Worm (Caenorhabditis elegans) whole organism, L3 larva: Measurements from ENCODE around the gene C05C9.3.

Experiments
- R02D3.7 ChIP-seq: fragments of 150-350 bp; optimal IDR thresholded peaks from 2 replicates; lab custom pipeline; 2014; ENCODE audit warnings: missing biosample characterization, missing genetic modification characterization
- aly-2 ChIP-seq: fragments of 150-350 bp; optimal IDR thresholded peaks from 2 replicates; lab custom pipeline; 2014; ENCODE audit warnings: missing biosample characterization, missing genetic modification characterization
- ceh-16 ChIP-seq: sonication (generic microtip); optimal IDR thresholded peaks from 2 replicates; lab custom pipeline; 2017; ENCODE audit warnings: missing biosample characterization, missing genetic modification characterization
- ceh-28 ChIP-seq: fragments of 150-350 bp; optimal IDR thresholded peaks from 2 replicates; lab custom pipeline; 2014; ENCODE audit warnings: missing biosample characterization, missing genetic modification reagents, missing genetic modification characterization
- ceh-82 ChIP-seq: fragments of 150-350 bp; optimal IDR thresholded peaks from 2 replicates; lab custom pipeline; 2014; ENCODE audit warnings: missing biosample characterization, missing genetic modification characterization
- ceh-9 ChIP-seq: sonication (generic microtip); optimal IDR thresholded peaks from 2 replicates; lab custom pipeline; 2018; ENCODE audit warnings: missing biosample characterization, missing genetic modification characterization
- daf-12 ChIP-seq: fragments of 150-350 bp; optimal IDR thresholded peaks from 2 replicates; lab custom pipeline; 2014; ENCODE audit warnings: missing biosample characterization, missing genetic modification reagents, missing genetic modification characterization
- egl-5 ChIP-seq: fragments of 150-350 bp; optimal IDR thresholded peaks from 2 replicates; lab custom pipeline; 2017; ENCODE audit warnings: missing biosample characterization, missing genetic modification reagents, missing genetic modification characterization, inconsistent platforms
- elt-2 ChIP-seq: sonication (generic microtip); optimal IDR thresholded peaks from 2 replicates; lab custom pipeline; 2016; ENCODE audit warnings: missing genetic modification reagents, mild to moderate bottlenecking, missing genetic modification characterization, missing compliant biosample characterization
- elt-3 ChIP-seq, 3 experiments: fragments of 150-350 bp in 1 of 3; sonication (generic microtip) in 2 of 3; optimal IDR thresholded peaks; 2 replicates in 2 of 3; 4 replicates in 1 of 3; lab custom pipeline; 2014 to 2017; ENCODE audit warnings: missing biosample characterization in 3 of 3, missing genetic modification characterization in 3 of 3
- eor-1 ChIP-seq, 2 experiments: fragments of 150-350 bp; optimal IDR thresholded peaks; 2 replicates each; lab custom pipeline; 2014 to 2018; ENCODE audit warnings: missing biosample characterization in 2 of 2, missing genetic modification characterization in 2 of 2
- fkh-10 ChIP-seq: sonication (generic microtip); optimal IDR thresholded peaks from 2 replicates; lab custom pipeline; 2017; ENCODE audit warnings: missing biosample characterization, missing genetic modification reagents, missing genetic modification characterization
- fos-1 ChIP-seq: fragments of 150-350 bp; optimal IDR thresholded peaks from 2 replicates; lab custom pipeline; 2014; ENCODE audit warnings: missing biosample characterization, missing genetic modification characterization
- jun-1 ChIP-seq: fragments of 150-350 bp; optimal IDR thresholded peaks from 2 replicates; lab custom pipeline; 2014; ENCODE audit warnings: missing biosample characterization, missing genetic modification reagents, missing genetic modification characterization
- lin-15B ChIP-seq: fragments of 150-350 bp; optimal IDR thresholded peaks from 2 replicates; lab custom pipeline; 2014; ENCODE audit warnings: missing biosample characterization, missing genetic modification characterization
- lin-39 ChIP-seq: fragments of 150-350 bp; optimal IDR thresholded peaks from 2 replicates; lab custom pipeline; 2018; ENCODE audit warnings: missing biosample characterization, missing genetic modification reagents, missing genetic modification characterization
- lsy-12 ChIP-seq: sonication (generic microtip); optimal IDR thresholded peaks from 2 replicates; lab custom pipeline; 2016; ENCODE audit warnings: mild to moderate bottlenecking, missing genetic modification characterization, missing compliant biosample characterization
- mml-1 ChIP-seq: fragments of 150-350 bp; sonication (generic microtip); optimal IDR thresholded peaks from 3 replicates; lab custom pipeline; 2014; ENCODE audit warnings: missing biosample characterization, missing genetic modification characterization
- nfya-1 ChIP-seq: sonication (generic microtip); optimal IDR thresholded peaks from 2 replicates; lab custom pipeline; 2017; ENCODE audit warnings: missing genetic modification characterization, mild to moderate bottlenecking, missing compliant biosample characterization, antibody characterized with exemption, moderate library complexity; ENCODE audit not compliant: insufficient read depth
- nhr-237 ChIP-seq: fragments of 150-350 bp; optimal IDR thresholded peaks from 2 replicates; lab custom pipeline; 2014; ENCODE audit warnings: missing biosample characterization, missing genetic modification characterization
- nhr-25 ChIP-seq: sonication (generic microtip); optimal IDR thresholded peaks from 2 replicates; lab custom pipeline; 2017; ENCODE audit warnings: missing biosample characterization, missing genetic modification characterization
- nhr-43 ChIP-seq: sonication (generic microtip); optimal IDR thresholded peaks from 2 replicates; lab custom pipeline; 2016; ENCODE audit warnings: mild to moderate bottlenecking, missing genetic modification characterization, missing compliant biosample characterization; ENCODE audit not compliant: poor library complexity, severe bottlenecking
- nhr-67 ChIP-seq: fragments of 150-350 bp; optimal IDR thresholded peaks from 2 replicates; lab custom pipeline; 2014; ENCODE audit warnings: missing biosample characterization, missing genetic modification characterization
- nhr-76 ChIP-seq: fragments of 150-350 bp; sonication (generic microtip); optimal IDR thresholded peaks from 5 replicates; lab custom pipeline; 2014; ENCODE audit warnings: missing biosample characterization, missing genetic modification characterization
- pha-4 ChIP-seq: fragments of 150-350 bp; optimal IDR thresholded peaks from 2 replicates; lab custom pipeline; 2014; ENCODE audit warnings: missing biosample characterization, missing genetic modification reagents, missing genetic modification characterization
- pqm-1 ChIP-seq: fragments of 150-350 bp; optimal IDR thresholded peaks from 2 replicates; lab custom pipeline; 2017; ENCODE audit warnings: missing biosample characterization, missing genetic modification characterization, inconsistent platforms
- sea-2 ChIP-seq: fragments of 150-350 bp; sonication (generic microtip); optimal IDR thresholded peaks from 4 replicates; lab custom pipeline; 2014; ENCODE audit warnings: missing biosample characterization, missing genetic modification reagents, missing genetic modification characterization
- skn-1 ChIP-seq: fragments of 150-350 bp; optimal IDR thresholded peaks from 2 replicates; lab custom pipeline; 2014; ENCODE audit warnings: missing biosample characterization, missing genetic modification characterization
- snpc-4 ChIP-seq: fragments of 150-350 bp; optimal IDR thresholded peaks from 2 replicates; lab custom pipeline; 2014; ENCODE audit warnings: missing biosample characterization, missing genetic modification characterization
- unc-39 ChIP-seq: sonication (generic microtip); optimal IDR thresholded peaks from 4 replicates; lab custom pipeline; 2017; ENCODE audit warnings: missing biosample characterization, missing genetic modification characterization
- unc-62 ChIP-seq: fragments of 150-350 bp; sonication (generic microtip); optimal IDR thresholded peaks from 4 replicates; lab custom pipeline; 2014; ENCODE audit warnings: missing biosample characterization, missing genetic modification reagents, missing genetic modification characterization
- zag-1 ChIP-seq: fragments of 150-350 bp; optimal IDR thresholded peaks from 2 replicates; lab custom pipeline; 2014; ENCODE audit warnings: missing biosample characterization, missing genetic modification characterization
- ztf-11 ChIP-seq: fragments of 150-350 bp; optimal IDR thresholded peaks from 2 replicates; lab custom pipeline; 2014; ENCODE audit warnings: missing biosample characterization, missing genetic modification characterization
- ztf-4 ChIP-seq: fragments of 150-350 bp; optimal IDR thresholded peaks from 2 replicates; lab custom pipeline; 2014; ENCODE audit warnings: missing biosample characterization, missing genetic modification characterization

Gene C05C9.3

DNA sequence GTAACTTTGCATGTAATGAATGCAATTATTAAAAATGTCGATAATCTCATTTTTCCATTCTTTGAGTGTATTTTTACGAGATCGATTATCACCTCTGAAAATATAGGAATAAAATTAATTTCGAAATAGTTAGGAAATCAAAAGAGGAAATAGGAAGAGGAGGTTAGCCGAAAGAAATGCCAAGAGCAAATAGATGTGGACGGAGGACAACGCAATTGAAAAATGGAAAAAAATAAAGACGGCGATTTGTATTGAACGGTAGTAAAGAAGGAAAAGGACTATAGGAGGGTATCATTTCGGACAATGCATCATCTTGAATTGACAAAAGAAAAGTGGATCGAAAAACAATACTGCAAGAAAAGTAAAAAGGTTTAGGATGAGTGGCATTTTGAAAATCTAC is 36.9 kb upstream of the C05C9.3 start, which contains the start of gene F13D2.1:
F13D2.1 (minus strand) TSS at position 101 of the 400 bp plus-strand sequence.
- TF ChIP-seq unc-62 (GFP tag; lab: Kevin White, UChicago): no peak
- TF ChIP-seq pha-4 (tag; lab: Kevin White, UChicago): no peak
- no peak for TF ChIP-seq lin-39
- TF ChIP-seq nhr-237 (tag; lab: Kevin White, UChicago): no peak
- TF ChIP-seq nhr-67: no peak
- TF ChIP-seq lin-15B (tag; lab: Kevin White, UChicago): no peak
- no peak for TF ChIP-seq eor-1 (tag; optimal IDR thresholded peaks at IDR 0.05; lab: Kevin White, UChicago)
- no peak for TF ChIP-seq sea-2 (GFP tag; lab: Kevin White, UChicago)
- TF ChIP-seq mml-1 (tag; lab: Kevin White, UChicago): no peak
- TF ChIP-seq ceh-82 (tag; lab: Kevin White, UChicago): no peak
- TF ChIP-seq snpc-4 (tag; lab: Kevin White, UChicago): no peak
- TF ChIP-seq nhr-25 (tag; lab: Kevin White, UChicago): no peak
- TF ChIP-seq, all 47 proteins: peak for 0

DNA sequence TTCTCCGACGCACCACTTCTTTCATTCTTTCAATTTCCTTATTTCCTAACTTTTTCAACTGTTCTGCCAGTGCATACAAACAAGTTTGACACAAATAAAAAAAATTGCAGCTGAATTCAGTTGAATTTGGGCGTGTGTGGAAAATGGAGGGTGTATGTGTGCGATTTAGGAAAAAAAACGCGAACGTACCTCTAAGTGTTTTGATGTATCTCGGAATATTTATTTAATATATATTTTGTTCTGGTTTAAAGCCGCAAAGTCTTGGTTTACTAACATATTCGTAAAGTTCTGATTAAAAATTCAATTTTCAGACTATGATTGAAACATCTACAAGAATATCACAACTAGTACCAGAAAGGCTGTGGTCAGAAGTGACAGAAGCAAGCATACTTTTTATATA is 32.9 kb upstream of the C05C9.3 start, which contains the start of gene gnrr-7:
gnrr-7 (plus strand) TSS at position 301 of the 400 bp plus-strand sequence.
- TF ChIP-seq unc-39 (tag; lab: Kevin White, UChicago): no peak
- TF ChIP-seq ceh-16 (tag; lab: Kevin White, UChicago): no peak
- TF ChIP-seq nfya-1 (tag; lab: Kevin White, UChicago): no peak
- TF ChIP-seq ztf-11 (tag; lab: Kevin White, UChicago): no peak
- TF ChIP-seq ceh-28 (tag; lab: Kevin White, UChicago): no peak
- TF ChIP-seq fkh-10: no peak
- TF ChIP-seq lin-15B (tag; lab: Kevin White, UChicago): no peak
- TF ChIP-seq nhr-25 (tag; lab: Kevin White, UChicago): no peak
- no peak for TF ChIP-seq fos-1
- TF ChIP-seq elt-2 (tag; lab: Kevin White, UChicago): no peak
- no peak for TF ChIP-seq ceh-82 (tag; lab: Kevin White, UChicago)

- TF ChIP-seq nhr-43 (tag; lab: Kevin White, UChicago) (no peak), nhr-67 (no peak), aly-2 (no peak), jun-1 (tag; lab: Kevin White, UChicago) (no peak), unc-62 (GFP tag; lab: Kevin White, UChicago) (no peak), pqm-1 (tag; lab: Kevin White, UChicago) (no peak), ceh-28 (tag; lab: Kevin White, UChicago) (no peak), fos-1 (no peak)
Observed at ce11 chrX:11178599-11178998, 26.0 kb upstream of the C05C9.3 start, which contains the start of gene gnrr-6. TSS of gene gnrr-6 (plus strand) at chrX:11178899.

DNA sequence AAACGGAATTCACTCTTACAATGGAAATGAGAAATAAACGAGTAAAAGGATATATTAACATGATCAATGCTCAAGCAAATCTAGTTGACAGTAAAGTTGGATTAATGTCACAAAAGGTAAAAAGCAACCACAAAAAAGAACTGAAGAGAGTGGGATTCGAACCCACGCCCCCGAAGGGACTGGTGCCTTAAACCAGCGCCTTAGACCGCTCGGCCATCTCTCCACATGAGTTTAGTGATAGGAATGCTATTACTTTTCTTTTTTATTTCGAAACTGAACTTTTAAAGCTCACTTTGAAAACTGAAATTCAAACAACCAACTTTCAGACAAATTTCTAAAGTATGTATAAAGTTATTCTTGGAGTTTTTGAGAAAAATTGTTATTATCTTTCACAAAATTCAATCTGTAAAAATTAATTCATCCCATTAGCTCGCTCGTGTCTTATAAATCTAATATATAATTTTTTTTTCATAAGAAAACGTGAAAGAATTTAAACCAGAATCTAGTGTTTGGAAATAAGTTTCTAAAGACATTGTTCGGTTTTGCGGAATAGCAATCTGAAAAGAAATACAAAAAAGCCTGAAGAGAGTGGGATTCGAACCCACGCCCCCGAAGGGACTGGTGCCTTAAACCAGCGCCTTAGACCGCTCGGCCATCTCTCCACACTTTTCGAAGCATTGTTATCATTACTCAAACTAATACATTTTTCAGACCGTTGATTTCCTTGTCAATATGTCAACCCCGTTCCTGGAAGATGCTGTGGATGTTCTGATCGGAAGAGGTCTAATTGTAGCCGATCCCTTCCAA is 10.4 kb upstream of the C05C9.3 start:
- TF ChIP-seq snpc-4 (tag; lab: Kevin White, UChicago) (no peak), nhr-43 (tag; lab: Kevin White, UChicago) (peak; percentile 18), ceh-9 (tag; lab: Kevin White, UChicago) (no peak), elt-2 (tag; lab: Kevin White, UChicago) (peak; percentile 33), fkh-10 (no peak), nhr-76 (tag; lab: Kevin White, UChicago) (no peak), ztf-11 (tag; lab: Kevin White, UChicago) (no peak)

- TF ChIP-seq egl-5 (tag; lab: Kevin White, UChicago): no peak
- no peak for TF ChIP-seq lin-39
- no peak for TF ChIP-seq ztf-4 (tag; lab: Kevin White, UChicago)
- no peak for TF ChIP-seq fos-1
- TF ChIP-seq nhr-67: no peak
- no peak for TF ChIP-seq fkh-10
- TF ChIP-seq nfya-1 (tag; lab: Kevin White, UChicago): no peak
- no peak for TF ChIP-seq zag-1 (tag; lab: Kevin White, UChicago)
- TF ChIP-seq ztf-11 (tag; lab: Kevin White, UChicago): no peak
- TF ChIP-seq ceh-9 (tag; lab: Kevin White, UChicago): no peak
- TF ChIP-seq R02D3.7 (tag; lab: Kevin White, UChicago): no peak
- no peak for TF ChIP-seq skn-1
- no peak for TF ChIP-seq nhr-25 (tag; lab: Kevin White, UChicago)
- TF ChIP-seq daf-12: no peak
- no peak for TF ChIP-seq lsy-12
- TF ChIP-seq mml-1 (tag; lab: Kevin White, UChicago): no peak
- TF ChIP-seq elt-3 (tag; optimal IDR thresholded peaks at IDR 0.05; lab: Kevin White, UChicago): no peak
Observed at ce11 chrX:11160537-11160936, 7.9 kb upstream of the C05C9.3 start, which contains the start of gene C05C9.1. TSS of gene C05C9.1 (plus strand) at chrX:11160837.
